Worm (Caenorhabditis elegans) whole organism, midembryonic: ENCODE measurements around the gene ges-1.

Experiments
- T22C8.4 ChIP-seq: fragments of 200-800 bp; sonication (Bioruptor generic); IDR thresholded peaks from 2 replicates; pipeline ENCODE4 v1.3.6; 2022; ENCODE audit warnings: missing genetic modification characterization, missing compliant biosample characterization
- cog-1 ChIP-seq: sonication (generic microtip); optimal IDR thresholded peaks from 2 replicates; lab custom pipeline; 2016; ENCODE audit warnings: missing genetic modification characterization, missing compliant biosample characterization
- flt-1 ChIP-seq: fragments of 200-800 bp; sonication (Bioruptor generic); IDR thresholded peaks from 2 replicates; pipeline ENCODE4 v1.3.6; 2022; ENCODE audit warnings: missing genetic modification characterization, missing compliant biosample characterization
- klf-2 ChIP-seq: fragments of 200-800 bp; sonication (Bioruptor generic); conservative IDR thresholded peaks from 2 replicates; pipeline ENCODE4 v1.3.6; 2022; ENCODE audit warnings: missing genetic modification reagents, missing genetic modification characterization, missing compliant biosample characterization
- med-1 ChIP-seq: sonication (generic microtip); optimal IDR thresholded peaks from 2 replicates; lab custom pipeline; 2017; ENCODE audit warnings: missing genetic modification characterization, mild to moderate bottlenecking, missing compliant biosample characterization, antibody characterized with exemption, missing genetic modification reagents; ENCODE audit not compliant: insufficient read depth
- ref-1 ChIP-seq: fragments of 200-800 bp; sonication (Bioruptor generic); conservative IDR thresholded peaks from 2 replicates; pipeline ENCODE4 v1.3.6; 2022; ENCODE audit warnings: missing genetic modification reagents, missing genetic modification characterization, missing compliant biosample characterization
- ztf-23 ChIP-seq: fragments of 200-800 bp; sonication (Bioruptor generic); IDR thresholded peaks from 2 replicates; pipeline ENCODE4 v1.3.6; 2022; ENCODE audit warnings: missing genetic modification reagents, missing genetic modification characterization, missing compliant biosample characterization

DNA sequence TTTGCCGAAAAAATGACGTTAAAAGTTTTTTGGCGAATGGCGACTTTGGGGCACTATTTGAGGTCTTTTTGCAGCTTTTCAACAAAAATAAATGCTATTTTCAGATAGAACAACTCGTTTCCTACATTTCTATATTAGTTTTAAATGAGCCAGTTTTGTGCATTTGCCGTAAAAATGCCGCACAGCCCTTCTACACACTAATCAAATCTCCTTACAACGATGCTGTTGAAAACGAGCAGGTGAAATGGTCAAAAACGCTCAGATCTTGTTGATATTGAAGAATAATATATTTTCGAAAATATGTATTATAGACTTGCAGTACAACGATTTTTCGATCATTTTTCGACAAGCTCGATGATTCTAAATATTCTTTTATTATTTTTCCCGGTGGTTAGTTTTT is 22.8 kb upstream of the ges-1 start, which contains the start of gene chil-14:
- TF ChIP-seq ztf-23 (GFP tag; lab: Robert Waterston, UW): no peak
- no peak for TF ChIP-seq klf-2 (GFP tag; lab: Robert Waterston, UW)
- TF ChIP-seq T22C8.4 (GFP tag; lab: Robert Waterston, UW): no peak
- TF ChIP-seq flt-1 (GFP tag; lab: Robert Waterston, UW): no peak
- no peak for TF ChIP-seq med-1 (GFP tag; lab: Kevin White, UChicago)
- TF ChIP-seq cog-1 (tag; lab: Kevin White, UChicago): no peak
- no peak for TF ChIP-seq ref-1 (GFP tag; lab: Robert Waterston, UW)
